Fruit fly (Drosophila melanogaster) whole organism, pupa: ENCODE data around the gene js.

Experiments used
- CG10348 ChIP-seq: fragments of 200-800 bp; sonication (Bioruptor generic); IDR thresholded peaks from 2 replicates; pipeline ENCODE4 v1.3.6; 2022; ENCODE audit warnings: missing biosample characterization, missing genetic modification characterization
- CG12605 ChIP-seq: fragments of 200-800 bp; sonication (Bioruptor generic); IDR thresholded peaks from 2 replicates; pipeline ENCODE4 v1.3.6; 2022; ENCODE audit warnings: missing biosample characterization, missing genetic modification characterization
- CG13204 ChIP-seq: fragments of 200-800 bp; sonication (Bioruptor generic); optimal IDR thresholded peaks from 2 replicates; lab custom pipeline; 2018; ENCODE audit warnings: missing biosample characterization, mild to moderate bottlenecking, missing genetic modification characterization, moderate library complexity
- CG14655 ChIP-seq: fragments of 200-800 bp; sonication (Bioruptor generic); optimal IDR thresholded peaks from 3 replicates; lab custom pipeline; 2017; ENCODE audit warnings: mild to moderate bottlenecking, missing biosample characterization, missing genetic modification reagents, missing genetic modification characterization
- CG15710 ChIP-seq: fragments of 200-800 bp; sonication (Bioruptor generic); optimal IDR thresholded peaks from 2 replicates; lab custom pipeline; 2018; ENCODE audit warnings: missing biosample characterization, mild to moderate bottlenecking, missing genetic modification characterization, moderate library complexity
- CG17806 ChIP-seq: fragments of 200-800 bp; sonication (Bioruptor generic); optimal IDR thresholded peaks from 2 replicates; lab custom pipeline; 2018; ENCODE audit warnings: missing biosample characterization, mild to moderate bottlenecking, missing genetic modification characterization, moderate library complexity
- CG32121 ChIP-seq: fragments of 200-800 bp; sonication (Bioruptor generic); IDR thresholded peaks from 2 replicates; pipeline ENCODE4 v1.3.6; 2022; ENCODE audit warnings: missing biosample characterization, missing genetic modification characterization
- CG34367 ChIP-seq: fragments of 200-800 bp; sonication (Bioruptor generic); optimal IDR thresholded peaks from 2 replicates; lab custom pipeline; 2018; ENCODE audit warnings: missing biosample characterization, mild to moderate bottlenecking, missing genetic modification characterization
- CG4496 ChIP-seq: fragments of 200-800 bp; sonication (Bioruptor generic); IDR thresholded peaks from 3 replicates; pipeline ENCODE4 v1.3.6; 2022; ENCODE audit warnings: missing biosample characterization, missing genetic modification characterization
- CG8159 ChIP-seq: fragments of 200-800 bp; sonication (Bioruptor generic); optimal IDR thresholded peaks from 3 replicates; lab custom pipeline; 2018; ENCODE audit warnings: missing biosample characterization, mild to moderate bottlenecking, missing genetic modification characterization, moderate library complexity
- CG8301 ChIP-seq: fragments of 200-800 bp; sonication (Bioruptor generic); optimal IDR thresholded peaks from 2 replicates; lab custom pipeline; 2018; ENCODE audit warnings: missing biosample characterization, mild to moderate bottlenecking, missing genetic modification characterization
- CG9948 ChIP-seq: fragments of 200-800 bp; sonication (Bioruptor generic); optimal IDR thresholded peaks from 2 replicates; lab custom pipeline; 2018; ENCODE audit warnings: missing biosample characterization, mild to moderate bottlenecking, missing genetic modification characterization, moderate library complexity
- EcR ChIP-seq: fragments of 200-800 bp; sonication (Bioruptor generic); optimal IDR thresholded peaks from 3 replicates; lab custom pipeline; 2019; ENCODE audit warnings: missing biosample characterization, missing genetic modification characterization, mild to moderate bottlenecking, moderate library complexity, missing genetic modification reagents
- Ets98B ChIP-seq: fragments of 200-800 bp; sonication (Bioruptor generic); IDR thresholded peaks from 2 replicates; pipeline ENCODE4 v1.3.6; 2022; ENCODE audit warnings: missing biosample characterization, missing genetic modification characterization
- Pif1A ChIP-seq: fragments of 200-800 bp; sonication (Bioruptor generic); optimal IDR thresholded peaks from 3 replicates; lab custom pipeline; 2016; ENCODE audit warnings: missing biosample characterization, missing genetic modification characterization
- Pif1B ChIP-seq: fragments of 200-800 bp; sonication (Bioruptor generic); optimal IDR thresholded peaks from 3 replicates; lab custom pipeline; 2016; ENCODE audit warnings: missing biosample characterization, missing genetic modification characterization
- Snoo ChIP-seq: fragments of 200-800 bp; sonication (Bioruptor generic); optimal IDR thresholded peaks from 3 replicates; lab custom pipeline; 2017; ENCODE audit warnings: missing biosample characterization, mild to moderate bottlenecking, missing genetic modification characterization, inconsistent platforms
- fd96Ca ChIP-seq: fragments of 200-800 bp; sonication (Bioruptor generic); IDR thresholded peaks from 3 replicates; pipeline ENCODE4 v1.3.6; 2022; ENCODE audit warnings: missing biosample characterization, missing genetic modification characterization
- gl ChIP-seq: fragments of 200-800 bp; sonication (Bioruptor generic); optimal IDR thresholded peaks from 2 replicates; lab custom pipeline; 2018; ENCODE audit warnings: missing biosample characterization, mild to moderate bottlenecking, missing genetic modification characterization
- rn ChIP-seq: fragments of 200-800 bp; sonication (Bioruptor generic); IDR thresholded peaks from 2 replicates; pipeline ENCODE4 v1.3.6; 2022; ENCODE audit warnings: missing biosample characterization, missing genetic modification characterization

The js gene

DNA sequence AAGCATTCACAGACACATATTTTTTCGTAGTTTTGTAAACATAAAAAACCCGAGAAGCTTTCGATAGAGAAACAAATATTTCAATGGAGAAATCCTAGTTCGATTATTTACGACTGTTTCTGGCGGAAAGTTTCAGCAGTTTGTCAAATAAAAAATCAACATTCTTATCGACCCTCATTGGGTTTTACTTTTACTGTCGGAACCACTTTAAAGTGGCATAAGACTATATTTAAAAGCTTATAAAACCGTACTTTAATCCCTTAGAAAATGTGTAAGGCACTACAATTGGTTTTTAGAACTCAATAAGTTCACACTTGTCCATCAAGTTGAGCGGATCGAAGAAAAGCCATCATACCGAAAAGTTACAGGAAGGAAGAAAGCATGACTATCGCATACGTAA lies 42.9 kb downstream of the js start, which contains the start of gene CG17929:
TSS of gene CG17929 (plus strand) at position 301 of the 400 bp plus-strand sequence.
- TF ChIP-seq CG10348 = no peak
- no peak for TF ChIP-seq CG17806 (tag; lab: Kevin White, UChicago)
- TF ChIP-seq CG13204 (GFP tag; lab: Kevin White, UChicago) = no peak
- TF ChIP-seq CG4496 (GFP tag; lab: Robert Waterston, UW) = no peak
- no peak for TF ChIP-seq Pif1B
- TF ChIP-seq CG32121 (GFP tag; lab: Robert Waterston, UW) = no peak
- TF ChIP-seq Ets98B = no peak
- no peak for TF ChIP-seq CG9948

DNA sequence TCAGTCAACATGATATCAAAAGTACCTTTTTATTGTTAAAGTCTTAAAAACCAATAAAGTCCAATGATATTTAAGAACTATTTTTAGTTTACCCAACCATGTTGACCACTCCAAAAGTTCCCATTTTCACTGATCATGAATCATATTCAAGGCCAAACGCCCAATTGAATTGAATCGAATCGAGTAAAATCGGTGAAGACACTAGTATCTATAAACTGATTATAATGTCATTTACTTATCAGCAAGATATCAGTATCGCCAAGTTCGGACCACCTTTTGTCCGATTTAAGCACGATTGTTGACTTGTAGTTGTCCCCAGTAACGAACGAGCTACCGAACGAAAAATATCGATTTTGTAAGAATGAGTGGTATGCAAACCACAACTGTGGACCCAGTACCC lies 45.0 kb downstream of the js start, which contains the start of gene CG6901:
TSS of gene CG6901 (plus strand) at position 323 of the 400 bp plus-strand sequence.
- TF ChIP-seq Ets98B = no peak
- no peak for TF ChIP-seq CG9948
- no peak for TF ChIP-seq CG4496 (GFP tag; lab: Robert Waterston, UW)
- no peak for TF ChIP-seq Pif1A (GFP tag; lab: Kevin White, UChicago)
- TF ChIP-seq CG32121 (GFP tag; lab: Robert Waterston, UW) = no peak
- TF ChIP-seq CG14655 = no peak

dm6 chr3R:16321538-16321937 lies 46.6 kb downstream of the js start, which contains the start of gene CG44044:
CG44044 (plus strand) TSS chr3R:16321838.
- TF ChIP-seq Pif1B (no peak), CG15710 (no peak), Snoo (no peak), EcR (no peak), gl (tag; lab: Kevin White, UChicago) (no peak), CG4496 (GFP tag; lab: Robert Waterston, UW) (no peak), CG12605 (no peak), fd96Ca (no peak), rn (no peak), CG9948 (no peak)

dm6 chr3R:16316747-16317146 lies 51.4 kb downstream of the js start:
- TF ChIP-seq CG32121 (GFP tag; lab: Robert Waterston, UW) (no peak), rn (no peak), fd96Ca (no peak), Pif1B (no peak), Ets98B (no peak), CG8159 (tag; lab: Kevin White, UChicago) (no peak), EcR (peak; percentile 80), CG4496 (GFP tag; lab: Robert Waterston, UW) (peak; percentile 54; the same call in 2 of the 3 replicates), CG10348 (no peak), CG9948 (no peak), CG8301 (tag; lab: Kevin White, UChicago) (no peak), Pif1A (GFP tag; lab: Kevin White, UChicago) (peak; percentile 30), gl (tag; lab: Kevin White, UChicago) (peak; percentile 15), Snoo (peak; percentile 15), CG34367 (tag; lab: Kevin White, UChicago) (no peak), CG17806 (tag; lab: Kevin White, UChicago) (no peak), CG13204 (GFP tag; lab: Kevin White, UChicago) (peak; percentile 54), CG14655 (no peak), CG12605 (no peak)
